Fruit fly (Drosophila melanogaster) whole organism, embryonic: ENCODE data around the gene dmGlut.

ENCODE experiments used
- B-H1 ChIP-seq: fragments of 200-800 bp; sonication (Bioruptor generic); IDR thresholded peaks from 3 replicates; pipeline ENCODE4 v1.3.6; 2022; ENCODE audit warnings: missing biosample characterization, missing genetic modification characterization
- CG10366 ChIP-seq: fragments of 200-800 bp; sonication (Bioruptor generic); IDR thresholded peaks from 2 replicates; pipeline ENCODE4 v1.3.6; 2022; ENCODE audit warnings: missing biosample characterization, missing genetic modification characterization
- CG10565 ChIP-seq: fragments of 200-800 bp; sonication (Bioruptor generic); optimal IDR thresholded peaks from 3 replicates; lab custom pipeline; 2016; ENCODE audit warnings: missing biosample characterization, mild to moderate bottlenecking, missing genetic modification characterization
- CG11398 ChIP-seq: fragments of 200-800 bp; sonication (Bioruptor generic); optimal IDR thresholded peaks from 2 replicates; lab custom pipeline; 2016; ENCODE audit warnings: missing biosample characterization, missing genetic modification characterization
- CG11504 ChIP-seq: fragments of 200-800 bp; sonication (Bioruptor generic); optimal IDR thresholded peaks from 3 replicates; lab custom pipeline; 2019; ENCODE audit warnings: missing biosample characterization, mild to moderate bottlenecking, missing genetic modification characterization, moderate library complexity
- CG13123 ChIP-seq: fragments of 200-800 bp; sonication (Bioruptor generic); optimal IDR thresholded peaks from 2 replicates; lab custom pipeline; 2016; ENCODE audit warnings: missing biosample characterization, missing genetic modification characterization
- CG13424 ChIP-seq: fragments of 200-800 bp; sonication (Bioruptor generic); optimal IDR thresholded peaks from 2 replicates; lab custom pipeline; 2019; ENCODE audit warnings: missing biosample characterization, mild to moderate bottlenecking, missing genetic modification characterization, moderate library complexity
- CG14050 ChIP-seq: fragments of 200-800 bp; sonication (Bioruptor generic); IDR thresholded peaks from 3 replicates; pipeline ENCODE4 v1.3.6; 2022; ENCODE audit warnings: missing biosample characterization, missing genetic modification characterization
- CG1647 ChIP-seq: fragments of 200-800 bp; sonication (Bioruptor generic); optimal IDR thresholded peaks from 3 replicates; lab custom pipeline; 2016; ENCODE audit warnings: missing biosample characterization, missing genetic modification characterization
- CG16813 ChIP-seq: fragments of 200-800 bp; sonication (Bioruptor generic); IDR thresholded peaks from 3 replicates; pipeline ENCODE4 v1.3.6; 2022; ENCODE audit warnings: missing biosample characterization, missing genetic modification characterization; ENCODE audit not compliant: partially characterized antibody
- CG17186 ChIP-seq: fragments of 200-800 bp; sonication (Bioruptor generic); optimal IDR thresholded peaks from 3 replicates; lab custom pipeline; 2017; ENCODE audit warnings: missing biosample characterization, missing genetic modification reagents, missing genetic modification characterization
- CG17328 ChIP-seq: fragments of 200-800 bp; sonication (Bioruptor generic); IDR thresholded peaks from 2 replicates; pipeline ENCODE4 v1.3.6; 2022; ENCODE audit warnings: missing biosample characterization, missing genetic modification characterization
- CG17829 ChIP-seq: fragments of 200-800 bp; optimal IDR thresholded peaks from 2 replicates; lab custom pipeline; 2019; ENCODE audit warnings: missing biosample characterization, mild to moderate bottlenecking, missing genetic modification characterization, moderate library complexity
- CG18476 ChIP-seq: fragments of 200-800 bp; sonication (Bioruptor generic); optimal IDR thresholded peaks from 2 replicates; lab custom pipeline; 2016; ENCODE audit warnings: missing biosample characterization, mild to moderate bottlenecking, missing genetic modification characterization
- CG18619 ChIP-seq: fragments of 200-800 bp; sonication (Bioruptor generic); optimal IDR thresholded peaks from 3 replicates; lab custom pipeline; 2017; ENCODE audit warnings: missing biosample characterization, mild to moderate bottlenecking, missing genetic modification characterization
- CG3163 ChIP-seq: fragments of 200-800 bp; sonication (Bioruptor generic); optimal IDR thresholded peaks from 3 replicates; lab custom pipeline; 2016; ENCODE audit warnings: missing biosample characterization, missing genetic modification characterization
- CG34376 ChIP-seq: fragments of 200-800 bp; sonication (Bioruptor generic); optimal IDR thresholded peaks from 2 replicates; lab custom pipeline; 2018; ENCODE audit warnings: missing biosample characterization, mild to moderate bottlenecking, missing genetic modification characterization
- CG42726 ChIP-seq: fragments of 200-800 bp; sonication (Bioruptor generic); IDR thresholded peaks from 2 replicates; pipeline ENCODE4 v1.3.6; 2022; ENCODE audit warnings: missing biosample characterization, missing genetic modification characterization; ENCODE audit not compliant: partially characterized antibody
- D19A ChIP-seq: fragments of 200-800 bp; optimal IDR thresholded peaks from 3 replicates; lab custom pipeline; 2019; ENCODE audit warnings: missing biosample characterization, mild to moderate bottlenecking, missing genetic modification characterization, moderate library complexity
- Deaf1 ChIP-seq: fragments of 200-800 bp; optimal IDR thresholded peaks from 3 replicates; lab custom pipeline; 2019; ENCODE audit warnings: missing biosample characterization, mild to moderate bottlenecking, missing genetic modification characterization, moderate library complexity
- Hr51 ChIP-seq, 2 experiments: fragments of 200-800 bp; sonication (Bioruptor generic); optimal IDR thresholded peaks; 2 replicates in 1 of 2; 3 replicates in 1 of 2; lab custom pipeline; 2016 to 2018; ENCODE audit warnings: missing biosample characterization in 2 of 2, missing genetic modification characterization in 2 of 2, mild to moderate bottlenecking in 1 of 2, moderate library complexity in 1 of 2
- Mad ChIP-seq: fragments of 200-800 bp; sonication (Bioruptor generic); optimal IDR thresholded peaks from 2 replicates; lab custom pipeline; 2016; ENCODE audit warnings: missing biosample characterization, missing genetic modification characterization
- Mes4 ChIP-seq: fragments of 200-800 bp; sonication (Bioruptor generic); optimal IDR thresholded peaks from 2 replicates; lab custom pipeline; 2016; ENCODE audit warnings: missing biosample characterization, missing genetic modification characterization
- Myb ChIP-seq: fragments of 200-800 bp; sonication (Bioruptor generic); optimal IDR thresholded peaks from 2 replicates; lab custom pipeline; 2016; ENCODE audit warnings: missing biosample characterization, missing genetic modification characterization
- Rfx ChIP-seq: fragments of 200-800 bp; sonication (Bioruptor generic); IDR thresholded peaks from 2 replicates; pipeline ENCODE4 v1.3.6; 2022; ENCODE audit warnings: missing biosample characterization, missing genetic modification characterization
- Side ChIP-seq: fragments of 200-800 bp; sonication (Bioruptor generic); optimal IDR thresholded peaks from 2 replicates; lab custom pipeline; 2016; ENCODE audit warnings: missing biosample characterization, missing genetic modification characterization
- Spps ChIP-seq: fragments of 200-800 bp; sonication (Bioruptor generic); optimal IDR thresholded peaks from 2 replicates; lab custom pipeline; 2018; ENCODE audit warnings: missing biosample characterization, mild to moderate bottlenecking, missing genetic modification characterization
- Ssrp ChIP-seq: fragments of 200-800 bp; sonication (Bioruptor generic); optimal IDR thresholded peaks from 2 replicates; lab custom pipeline; 2018; ENCODE audit warnings: missing biosample characterization, mild to moderate bottlenecking, missing genetic modification characterization, moderate library complexity
- Trl ChIP-seq, 3 experiments: fragments of >200 bp in 2 of 3; fragments of 200-800 bp in 1 of 3; sonication (Bioruptor generic) in 1 of 3; optimal IDR thresholded peaks; 2 replicates in 1 of 3; 3 replicates in 2 of 3; lab custom pipeline; 2016 to 2017; ENCODE audit warnings: missing biosample characterization in 1 of 3, missing genetic modification characterization in 1 of 3
- amos ChIP-seq: fragments of 200-800 bp; sonication (Bioruptor generic); IDR thresholded peaks from 2 replicates; pipeline ENCODE4 v1.3.6; 2022; ENCODE audit warnings: missing biosample characterization, missing genetic modification characterization; ENCODE audit not compliant: partially characterized antibody
- ash1 ChIP-seq: fragments of 200-800 bp; sonication (Bioruptor generic); optimal IDR thresholded peaks from 2 replicates; lab custom pipeline; 2018; ENCODE audit warnings: missing biosample characterization, mild to moderate bottlenecking, missing genetic modification characterization
- bcd ChIP-seq: fragments of 200-800 bp; sonication (Bioruptor generic); optimal IDR thresholded peaks from 2 replicates; lab custom pipeline; 2017; ENCODE audit warnings: missing biosample characterization, mild to moderate bottlenecking, missing genetic modification characterization
- eve ChIP-seq, 2 experiments: fragments of >200 bp; optimal IDR thresholded peaks; 2 replicates each; lab custom pipeline; 2017; ENCODE audit warnings: missing biosample characterization in 2 of 2, missing genetic modification characterization in 2 of 2
- gem ChIP-seq: fragments of 200-800 bp; sonication (Bioruptor generic); optimal IDR thresholded peaks from 2 replicates; lab custom pipeline; 2019; ENCODE audit warnings: missing biosample characterization, mild to moderate bottlenecking, missing genetic modification characterization, moderate library complexity
- ham ChIP-seq: fragments of 200-800 bp; sonication (Bioruptor generic); IDR thresholded peaks from 2 replicates; pipeline ENCODE4 v1.3.6; 2022; ENCODE audit warnings: missing biosample characterization, missing genetic modification characterization
- jigr1 ChIP-seq: fragments of 200-800 bp; sonication (Bioruptor generic); IDR thresholded peaks from 3 replicates; pipeline ENCODE4 v1.3.6; 2022; ENCODE audit warnings: missing biosample characterization, missing genetic modification characterization
- pum ChIP-seq: fragments of 200-800 bp; sonication (Bioruptor generic); optimal IDR thresholded peaks from 2 replicates; lab custom pipeline; 2016; ENCODE audit warnings: missing biosample characterization, missing genetic modification characterization
- run ChIP-seq: fragments of 200-800 bp; sonication (Bioruptor generic); optimal IDR thresholded peaks from 3 replicates; lab custom pipeline; 2018; ENCODE audit warnings: missing biosample characterization, mild to moderate bottlenecking, missing genetic modification characterization
- sd ChIP-seq: fragments of 200-800 bp; sonication (Bioruptor generic); optimal IDR thresholded peaks from 3 replicates; lab custom pipeline; 2018; ENCODE audit warnings: missing biosample characterization, mild to moderate bottlenecking, missing genetic modification characterization, moderate library complexity
- so ChIP-seq: fragments of 200-800 bp; sonication (Bioruptor generic); IDR thresholded peaks from 3 replicates; pipeline ENCODE4 v1.3.6; 2022; ENCODE audit warnings: missing biosample characterization, missing genetic modification characterization
- sr ChIP-seq: fragments of 200-800 bp; sonication (Bioruptor generic); IDR thresholded peaks from 3 replicates; pipeline ENCODE4 v1.3.6; 2022; ENCODE audit warnings: missing biosample characterization, missing genetic modification characterization
- tgo ChIP-seq: fragments of 200-800 bp; sonication (Bioruptor generic); IDR thresholded peaks from 3 replicates; pipeline ENCODE4 v1.3.6; 2022; ENCODE audit warnings: missing biosample characterization, missing genetic modification characterization
- tup ChIP-seq: fragments of 200-800 bp; sonication (Bioruptor generic); optimal IDR thresholded peaks from 2 replicates; lab custom pipeline; 2016; ENCODE audit warnings: missing biosample characterization, mild to moderate bottlenecking, missing genetic modification characterization, moderate library complexity
- twi ChIP-seq: fragments of 200-800 bp; optimal IDR thresholded peaks from 2 replicates; lab custom pipeline; 2019; ENCODE audit warnings: missing biosample characterization, mild to moderate bottlenecking, missing genetic modification characterization, moderate library complexity
- vfl ChIP-seq: fragments of 200-800 bp; sonication (Bioruptor generic); optimal IDR thresholded peaks from 2 replicates; lab custom pipeline; 2016; ENCODE audit warnings: missing biosample characterization, missing genetic modification characterization
- vvl ChIP-seq: fragments of 200-800 bp; sonication (Bioruptor generic); IDR thresholded peaks from 2 replicates; pipeline ENCODE4 v1.3.6; 2022; ENCODE audit warnings: missing biosample characterization, missing genetic modification characterization
- wor ChIP-seq: fragments of 200-800 bp; sonication (Bioruptor generic); IDR thresholded peaks from 2 replicates; pipeline ENCODE4 v1.3.6; 2022; ENCODE audit warnings: missing biosample characterization, missing genetic modification characterization
- zf30C ChIP-seq: fragments of 200-800 bp; sonication (Bioruptor generic); optimal IDR thresholded peaks from 3 replicates; lab custom pipeline; 2018; ENCODE audit warnings: missing biosample characterization, mild to moderate bottlenecking, missing genetic modification characterization

dmGlut gene

DNA sequence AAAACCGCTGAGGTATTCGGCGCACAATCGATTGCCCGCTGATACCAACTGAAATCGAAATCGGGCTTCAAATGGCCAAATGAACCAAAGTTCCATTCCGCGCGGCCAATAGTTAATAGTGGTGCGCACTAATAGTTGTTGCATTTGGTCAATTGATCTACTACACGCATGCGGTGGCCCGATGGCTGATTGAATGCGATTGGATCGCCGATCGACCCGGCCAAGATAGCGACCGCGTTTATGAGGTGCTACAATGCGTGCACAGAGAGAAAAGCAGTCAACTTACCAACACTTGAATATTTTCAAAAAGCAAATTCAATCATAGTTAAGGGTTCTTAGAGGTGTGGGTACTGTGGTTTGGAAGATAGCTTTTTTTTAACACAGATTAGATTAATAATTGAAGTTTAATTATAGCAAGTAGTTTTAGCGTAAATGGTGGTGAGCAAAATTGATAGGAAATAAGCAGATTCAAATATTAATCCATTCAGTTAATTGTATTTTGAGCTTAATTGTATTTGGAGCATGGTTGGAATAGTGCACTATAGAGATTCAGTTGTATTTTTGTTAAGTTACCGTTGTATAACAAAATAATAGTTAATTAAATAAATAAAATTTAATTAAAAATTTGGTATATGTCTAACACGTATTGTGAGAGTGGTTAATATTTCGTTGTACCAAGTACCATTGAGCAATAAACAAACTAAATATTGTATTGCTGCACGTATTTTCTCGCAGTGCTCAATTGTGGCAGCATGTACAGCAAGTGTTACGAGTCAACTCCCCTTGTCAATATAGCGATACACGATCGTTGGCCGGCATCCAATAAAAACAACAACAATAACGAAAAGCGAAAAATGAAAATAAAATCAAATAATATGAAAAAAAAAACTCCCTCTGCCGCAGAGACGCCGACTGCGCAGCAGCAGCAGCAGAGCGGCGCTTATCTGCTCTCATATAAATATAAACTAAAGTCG is 493 bp upstream of the dmGlut start (continued):
- TF ChIP-seq CG18476: peak; percentile 35
- peak; percentile 36 for TF ChIP-seq D19A (tag; lab: Kevin White, UChicago)
- peak; percentile 39; the same call in 1 of the 3 replicates for TF ChIP-seq so (GFP tag; lab: Robert Waterston, UW)
- TF ChIP-seq CG14050 (GFP tag; lab: Robert Waterston, UW): peak; percentile 9; the same call in 1 of the 3 replicates
- TF ChIP-seq sd (tag; lab: Kevin White, UChicago): peak; percentile 39
- TF ChIP-seq CG13123 (GFP tag; lab: Kevin White, UChicago): peak; percentile 31
- TF ChIP-seq Hr51 (GFP tag; optimal IDR thresholded peaks at IDR 0.05; lab: Kevin White, UChicago): peak in 1 of 2 experiments; percentile 75
- TF ChIP-seq Spps (tag; lab: Kevin White, UChicago): peak; percentile 24
- no peak for TF ChIP-seq Mad (GFP tag; lab: Kevin White, UChicago)
- TF ChIP-seq CG10366: peak; percentile 25; the same call in 1 of the 2 replicates
- no peak for TF ChIP-seq Trl (optimal IDR thresholded peaks at IDR 0.05; lab: Kevin White, UChicago)
- TF ChIP-seq Trl (GFP tag; optimal IDR thresholded peaks at IDR 0.05; lab: Kevin White, UChicago): no peak
- TF ChIP-seq eve (GFP tag; optimal IDR thresholded peaks at IDR 0.05; lab: Kevin White, UChicago): no peak
- TF ChIP-seq CG16813 (GFP tag; lab: Robert Waterston, UW): no peak
- no peak for TF ChIP-seq run (tag; lab: Kevin White, UChicago)
- TF ChIP-seq wor (GFP tag; lab: Robert Waterston, UW): no peak; the same call in 1 of the 2 replicates
- TF ChIP-seq jigr1 (GFP tag; lab: Robert Waterston, UW): no peak
- TF ChIP-seq twi: peak; percentile 6
- TF ChIP-seq CG11504 (tag; lab: Kevin White, UChicago): peak; percentile 72
- TF ChIP-seq CG18619 (GFP tag; lab: Kevin White, UChicago): peak; percentile 79
- peak; percentile 55 for TF ChIP-seq tgo (GFP tag; lab: Robert Waterston, UW)
- TF ChIP-seq Ssrp (tag; lab: Kevin White, UChicago): peak; percentile 65
- TF ChIP-seq Mes4 (GFP tag; lab: Kevin White, UChicago): peak; percentile 29
- peak; percentile 47; the same call in 1 of the 2 replicates for TF ChIP-seq CG17328 (GFP tag; lab: Robert Waterston, UW)
- peak; percentile 63 for TF ChIP-seq CG17829 (tag; lab: Kevin White, UChicago)
- TF ChIP-seq B-H1 (GFP tag; lab: Robert Waterston, UW): peak; percentile 20; the same call in 1 of the 3 replicates
- peak; percentile 55 for TF ChIP-seq Rfx
- peak; percentile 41 for TF ChIP-seq zf30C
- TF ChIP-seq ash1 (GFP tag; lab: Kevin White, UChicago): no peak
- no peak for TF ChIP-seq sr (GFP tag; lab: Robert Waterston, UW)
- TF ChIP-seq CG42726 (GFP tag; lab: Robert Waterston, UW): no peak
- no peak for TF ChIP-seq ham
- TF ChIP-seq amos (GFP tag; lab: Robert Waterston, UW): no peak
- no peak for TF ChIP-seq CG1647 (GFP tag; lab: Kevin White, UChicago)
- TF ChIP-seq CG10565 (GFP tag; lab: Kevin White, UChicago): no peak
- TF ChIP-seq Deaf1 (tag; lab: Kevin White, UChicago): peak; percentile 8
- TF ChIP-seq Myb (GFP tag; lab: Kevin White, UChicago): peak; percentile 23
- no peak; the same call in 1 of the 2 replicates for TF ChIP-seq vvl (GFP tag; lab: Robert Waterston, UW)
- TF ChIP-seq CG11398: peak; percentile 6
- TF ChIP-seq vfl (GFP tag; lab: Kevin White, UChicago): no peak
- no peak for TF ChIP-seq pum (GFP tag; lab: Kevin White, UChicago)
- peak; percentile 67 for TF ChIP-seq CG13424 (tag; lab: Kevin White, UChicago)
- peak; percentile 60 for TF ChIP-seq bcd (GFP tag; lab: Kevin White, UChicago)
- peak; percentile 75 for TF ChIP-seq gem
- TF ChIP-seq Side (GFP tag; lab: Kevin White, UChicago): no peak
- peak; percentile 28 for TF ChIP-seq CG3163 (GFP tag; lab: Kevin White, UChicago)
- no peak for TF ChIP-seq CG17186
- TF ChIP-seq tup (GFP tag; lab: Kevin White, UChicago): no peak
- no peak for TF ChIP-seq CG34376 (GFP tag; lab: Kevin White, UChicago)
